Fruit fly (Drosophila melanogaster): ENCODE data around the gene CheA84a.

CheA84a gene

dm6 chr3R:8212594-8212993, 8.0 kb upstream of the CheA84a start (continued):
- TF ChIP-seq Fer3 (tag; optimal IDR thresholded peaks at IDR 0.05), result peak; percentile 0
- no peak for TF ChIP-seq CG10565 (GFP tag; optimal IDR thresholded peaks at IDR 0.05)
- peak; percentile 61 for TF ChIP-seq CG10267 (tag; optimal IDR thresholded peaks at IDR 0.05)
- no peak for TF ChIP-seq Hr39 (optimal IDR thresholded peaks at IDR 0.05)
- peak; percentile 60 for TF ChIP-seq Sox102F (GFP tag; optimal IDR thresholded peaks at IDR 0.05)
- TF ChIP-seq Adf1 (GFP tag; IDR thresholded peaks at IDR 0.05), result no peak
- peak; percentile 73 for TF ChIP-seq CG14710 (tag; optimal IDR thresholded peaks at IDR 0.05)
- 0 out of 2 replicates have a peak, but pooled peaks have one; percentile 51 for TF ChIP-seq Nf-YA (GFP tag; IDR thresholded peaks at IDR 0.05)
- no peak for TF ChIP-seq Lpt (GFP tag; optimal IDR thresholded peaks at IDR 0.05)
- TF ChIP-seq jigr1 (GFP tag; IDR thresholded peaks at IDR 0.05), result 0 out of 3 replicates have a peak, but pooled peaks have one; percentile 33
- TF ChIP-seq CG33557 (GFP tag; optimal IDR thresholded peaks at IDR 0.05), result peak; percentile 49
- no peak for TF ChIP-seq CG3065 (GFP tag; optimal IDR thresholded peaks at IDR 0.05)
- TF ChIP-seq mld (GFP tag; IDR thresholded peaks at IDR 0.05; ENCODE audit: partially characterized antibody), result no peak
- TF ChIP-seq CG6175 (GFP tag; IDR thresholded peaks at IDR 0.05), result no peak
- no peak for TF ChIP-seq CG31365 (tag; optimal IDR thresholded peaks at IDR 0.05)
- TF ChIP-seq CG31388 (GFP tag; optimal IDR thresholded peaks at IDR 0.05), result no peak
- no peak for TF ChIP-seq CG17612 (GFP tag; IDR thresholded peaks at IDR 0.05)
- TF ChIP-seq schlank (tag; optimal IDR thresholded peaks at IDR 0.05), result no peak
- no peak for TF ChIP-seq Neu2 (GFP tag; optimal IDR thresholded peaks at IDR 0.05; ENCODE audit: borderline replicate concordance)
- TF ChIP-seq CG11085 (GFP tag; IDR thresholded peaks at IDR 0.05), result no peak
- TF ChIP-seq CG13296 (GFP tag; optimal IDR thresholded peaks at IDR 0.05), result no peak
- TF ChIP-seq CG7839 (tag; optimal IDR thresholded peaks at IDR 0.05), result peak; percentile 61
- TF ChIP-seq CG6689 (GFP tag; IDR thresholded peaks at IDR 0.05), result 0 out of 2 replicates have a peak, but pooled peaks have one; percentile 33
- TF ChIP-seq trh (GFP tag; optimal IDR thresholded peaks at IDR 0.05), result no peak
- no peak for TF ChIP-seq CG17568 (GFP tag; optimal IDR thresholded peaks at IDR 0.05)
- peak; percentile 38 for TF ChIP-seq CG9609 (GFP tag; optimal IDR thresholded peaks at IDR 0.05)
- TF ChIP-seq CG17912 (GFP tag; optimal IDR thresholded peaks at IDR 0.05), result no peak
- TF ChIP-seq CG8944 (GFP tag; optimal IDR thresholded peaks at IDR 0.05), result peak; percentile 67
- peak; percentile 81 for TF ChIP-seq CG9727 (GFP tag; optimal IDR thresholded peaks at IDR 0.05)
- peak; percentile 55 for TF ChIP-seq CG11504 (tag; optimal IDR thresholded peaks at IDR 0.05)
- no peak for TF ChIP-seq sug (tag; optimal IDR thresholded peaks at IDR 0.05)
- TF ChIP-seq h (optimal IDR thresholded peaks at IDR 0.05), result no peak
- TF ChIP-seq CG17359 (tag; optimal IDR thresholded peaks at IDR 0.05), result peak; percentile 71
- no peak for TF ChIP-seq Dek (tag; optimal IDR thresholded peaks at IDR 0.05)
- TF ChIP-seq H15 (GFP tag; IDR thresholded peaks at IDR 0.05), result peak; percentile 28; the same call in 1 of the 3 replicates
- TF ChIP-seq az2 (GFP tag; optimal IDR thresholded peaks at IDR 0.05), result peak; percentile 72
- peak; percentile 19 for TF ChIP-seq CG30403 (GFP tag; optimal IDR thresholded peaks at IDR 0.05)
- TF ChIP-seq CG6813 (GFP tag; optimal IDR thresholded peaks at IDR 0.05), result peak; percentile 48
- no peak for TF ChIP-seq Doc3 (GFP tag; IDR thresholded peaks at IDR 0.05; ENCODE audit: partially characterized antibody)
- peak; percentile 51 for TF ChIP-seq CG7786 (GFP tag; optimal IDR thresholded peaks at IDR 0.05)
- TF ChIP-seq gcm2 (GFP tag; optimal IDR thresholded peaks at IDR 0.05), result no peak
- TF ChIP-seq nau (GFP tag; optimal IDR thresholded peaks at IDR 0.05), result no peak
- peak; percentile 65 for TF ChIP-seq Antp (GFP tag; optimal IDR thresholded peaks at IDR 0.05)
- peak; percentile 56 for TF ChIP-seq Oli (tag; optimal IDR thresholded peaks at IDR 0.05)
- no peak for TF ChIP-seq YL-1 (GFP tag; optimal IDR thresholded peaks at IDR 0.05)
- TF ChIP-seq mirr (GFP tag; optimal IDR thresholded peaks at IDR 0.05), result no peak
- TF ChIP-seq Dfd (GFP tag; optimal IDR thresholded peaks at IDR 0.05), result no peak
- TF ChIP-seq CG13624 (GFP tag; optimal IDR thresholded peaks at IDR 0.05), result peak; percentile 8
- TF ChIP-seq CoRest (tag; optimal IDR thresholded peaks at IDR 0.05), result peak; percentile 70
- 0 out of 3 replicates have a peak, but pooled peaks have one; percentile 12 for TF ChIP-seq sr (GFP tag; IDR thresholded peaks at IDR 0.05)
- TF ChIP-seq CG13775 (GFP tag; optimal IDR thresholded peaks at IDR 0.05), result peak; percentile 53
- TF ChIP-seq lilli (GFP tag; optimal IDR thresholded peaks at IDR 0.05), result peak; percentile 39
